Fruit fly (Drosophila melanogaster) whole organism, wandering third instar larva: Measurements from ENCODE around the gene Ir31a.

Experiments
- Abd-B ChIP-seq: fragments of >200 bp; optimal IDR thresholded peaks from 2 replicates; lab custom pipeline; 2017; ENCODE audit warnings: missing biosample characterization, missing genetic modification characterization
- CG32264 ChIP-seq: fragments of 200-800 bp; sonication (Bioruptor generic); optimal IDR thresholded peaks from 2 replicates; lab custom pipeline; 2016; ENCODE audit warnings: missing biosample characterization, missing genetic modification characterization
- CG9705 ChIP-seq: fragments of 200-800 bp; sonication (Bioruptor generic); optimal IDR thresholded peaks from 2 replicates; lab custom pipeline; 2018; ENCODE audit warnings: missing biosample characterization, mild to moderate bottlenecking, missing genetic modification characterization
- CrebA ChIP-seq: fragments of 200-800 bp; sonication (Bioruptor generic); optimal IDR thresholded peaks from 2 replicates; lab custom pipeline; 2016; ENCODE audit warnings: missing biosample characterization, mild to moderate bottlenecking, missing genetic modification characterization, borderline replicate concordance
- Dfd ChIP-seq: fragments of >200 bp; optimal IDR thresholded peaks from 2 replicates; lab custom pipeline; 2017; ENCODE audit warnings: missing biosample characterization, missing genetic modification characterization
- Dif ChIP-seq: fragments of 200-275, 200-300 bp; sonication (Bioruptor generic); optimal IDR thresholded peaks from 2 replicates; lab custom pipeline; 2018; ENCODE audit warnings: missing biosample characterization, missing genetic modification characterization; ENCODE audit not compliant: partially characterized antibody
- GATAd ChIP-seq: sonication (Bioruptor generic); optimal IDR thresholded peaks from 2 replicates; lab custom pipeline; 2016; ENCODE audit warnings: missing biosample characterization, missing genetic modification characterization
- HLH106 ChIP-seq: fragments of 200-800 bp; optimal IDR thresholded peaks from 3 replicates; lab custom pipeline; 2019; ENCODE audit warnings: missing biosample characterization, mild to moderate bottlenecking, missing genetic modification characterization, moderate library complexity
- Hnf4 ChIP-seq: fragments of 200-800 bp; sonication (Bioruptor generic); optimal IDR thresholded peaks from 2 replicates; lab custom pipeline; 2016; ENCODE audit warnings: missing biosample characterization, mild to moderate bottlenecking, missing genetic modification characterization
- Hr78 ChIP-seq: fragments of >200 bp; optimal IDR thresholded peaks from 2 replicates; lab custom pipeline; 2017; ENCODE audit warnings: missing biosample characterization, missing genetic modification characterization
- Hr83 ChIP-seq: fragments of 200-300 bp; sonication (Bioruptor generic); optimal IDR thresholded peaks from 2 replicates; lab custom pipeline; 2016; ENCODE audit warnings: missing biosample characterization, mild to moderate bottlenecking, missing genetic modification characterization, moderate library complexity; ENCODE audit not compliant: poor library complexity, severe bottlenecking
- Jra ChIP-seq: sonication (Bioruptor generic); optimal IDR thresholded peaks from 2 replicates; lab custom pipeline; 2016; ENCODE audit warnings: missing biosample characterization, missing genetic modification characterization
- Mio ChIP-seq: sonication (Bioruptor generic); optimal IDR thresholded peaks from 2 replicates; lab custom pipeline; 2016; ENCODE audit warnings: missing biosample characterization, missing genetic modification characterization
- Myc ChIP-seq: fragments of >200 bp; optimal IDR thresholded peaks from 2 replicates; lab custom pipeline; 2017
- N ChIP-seq: fragments of >200 bp; optimal IDR thresholded peaks from 2 replicates; lab custom pipeline; 2018; ENCODE audit warnings: missing biosample characterization, missing external identifiers, missing genetic modification characterization
- OdsH ChIP-seq: fragments of 200-800 bp; sonication (Bioruptor generic); optimal IDR thresholded peaks from 2 replicates; lab custom pipeline; 2016; ENCODE audit warnings: missing biosample characterization, mild to moderate bottlenecking, missing genetic modification characterization
- Rel ChIP-seq, 2 experiments: fragments of 200-800 bp; sonication (Bioruptor generic) in 1 of 2; optimal IDR thresholded peaks; 2 replicates in 1 of 2; 3 replicates in 1 of 2; lab custom pipeline; 2016 to 2019; ENCODE audit warnings: mild to moderate bottlenecking in 2 of 2, missing biosample characterization in 2 of 2, missing genetic modification characterization in 2 of 2, moderate library complexity in 1 of 2
- Sp1 ChIP-seq: fragments of 200-800 bp; sonication (Bioruptor generic); optimal IDR thresholded peaks from 3 replicates; lab custom pipeline; 2019; ENCODE audit warnings: missing biosample characterization, mild to moderate bottlenecking, missing genetic modification characterization, moderate library complexity
- Vsx2 ChIP-seq: fragments of 200-300, 225-300 bp; sonication (Bioruptor generic); optimal IDR thresholded peaks from 2 replicates; lab custom pipeline; 2018; ENCODE audit warnings: missing biosample characterization, missing genetic modification characterization; ENCODE audit not compliant: partially characterized antibody
- br ChIP-seq: fragments of 200-800 bp; sonication (Bioruptor generic); optimal IDR thresholded peaks from 2 replicates; lab custom pipeline; 2016; ENCODE audit warnings: missing biosample characterization, missing genetic modification characterization
- brk ChIP-seq: fragments of 200-800 bp; sonication (Bioruptor generic); optimal IDR thresholded peaks from 2 replicates; lab custom pipeline; 2016; ENCODE audit warnings: missing biosample characterization, mild to moderate bottlenecking, missing genetic modification characterization
- dl ChIP-seq, 2 experiments: fragments of 175-275, 200-275 bp in 1 of 2; fragments of 200-275 bp in 1 of 2; sonication (Bioruptor generic); optimal IDR thresholded peaks; lab custom pipeline; 2018; ENCODE audit warnings: mild to moderate bottlenecking in 2 of 2, missing biosample characterization in 2 of 2, missing genetic modification characterization in 2 of 2, moderate library complexity in 2 of 2; ENCODE audit not compliant: partially characterized antibody in 2 of 2, insufficient read depth in 1 of 2
- dmrt93B ChIP-seq: fragments of 200-800 bp; sonication (Bioruptor generic); optimal IDR thresholded peaks from 2 replicates; lab custom pipeline; 2018; ENCODE audit warnings: missing biosample characterization, mild to moderate bottlenecking, missing genetic modification characterization
- dsf ChIP-seq: sonication (Bioruptor generic); optimal IDR thresholded peaks from 2 replicates; lab custom pipeline; 2016; ENCODE audit warnings: missing biosample characterization, missing genetic modification characterization, borderline replicate concordance
- ey ChIP-seq: fragments of 200-800 bp; sonication (Bioruptor generic); optimal IDR thresholded peaks from 2 replicates; lab custom pipeline; 2016; ENCODE audit warnings: missing biosample characterization, missing genetic modification characterization
- foxo ChIP-seq, 2 experiments: fragments of 200-800 bp; sonication (Bioruptor generic); optimal IDR thresholded peaks; 2 replicates in 1 of 2; 3 replicates in 1 of 2; lab custom pipeline; 2016 to 2017; ENCODE audit warnings: missing biosample characterization in 2 of 2, missing genetic modification characterization in 2 of 2
- fru ChIP-seq: fragments of 200-800 bp; sonication (Bioruptor generic); optimal IDR thresholded peaks from 3 replicates; lab custom pipeline; 2016; ENCODE audit warnings: missing biosample characterization, mild to moderate bottlenecking, missing genetic modification characterization
- h ChIP-seq: fragments of 200-800 bp; sonication (Bioruptor generic); optimal IDR thresholded peaks from 3 replicates; lab custom pipeline; 2016; ENCODE audit warnings: missing biosample characterization, mild to moderate bottlenecking, missing genetic modification characterization
- jim ChIP-seq: fragments of 175-275, 200-325 bp; sonication (Bioruptor generic); optimal IDR thresholded peaks from 2 replicates; lab custom pipeline; 2016; ENCODE audit warnings: missing biosample characterization, mild to moderate bottlenecking, missing genetic modification characterization
- lola ChIP-seq: fragments of >200 bp; optimal IDR thresholded peaks from 2 replicates; lab custom pipeline; 2017; ENCODE audit warnings: missing biosample characterization, missing genetic modification characterization
- pan ChIP-seq: fragments of >200 bp; optimal IDR thresholded peaks from 2 replicates; lab custom pipeline; 2017
- psq ChIP-seq: fragments of 200-800 bp; sonication (Bioruptor generic); optimal IDR thresholded peaks from 3 replicates; lab custom pipeline; 2017; ENCODE audit warnings: missing biosample characterization, mild to moderate bottlenecking, missing genetic modification characterization, moderate library complexity
- rgr ChIP-seq: fragments of 200-800 bp; sonication (Bioruptor generic); optimal IDR thresholded peaks from 3 replicates; lab custom pipeline; 2016; ENCODE audit warnings: missing biosample characterization, mild to moderate bottlenecking, missing genetic modification characterization
- sage ChIP-seq: fragments of 200-800 bp; sonication (Bioruptor generic); optimal IDR thresholded peaks from 2 replicates; lab custom pipeline; 2016; ENCODE audit warnings: missing biosample characterization, mild to moderate bottlenecking, missing genetic modification characterization
- sv ChIP-seq: fragments of 200-800 bp; sonication (Bioruptor generic); optimal IDR thresholded peaks from 3 replicates; lab custom pipeline; 2016; ENCODE audit warnings: missing biosample characterization, missing genetic modification characterization
- tai ChIP-seq: sonication (Bioruptor generic); optimal IDR thresholded peaks from 2 replicates; lab custom pipeline; 2016; ENCODE audit warnings: missing biosample characterization, missing genetic modification characterization
- usp ChIP-seq: fragments of >200 bp; optimal IDR thresholded peaks from 2 replicates; lab custom pipeline; 2017; ENCODE audit warnings: missing biosample characterization, missing genetic modification characterization
- woc ChIP-seq: sonication (Bioruptor generic); optimal IDR thresholded peaks from 2 replicates; lab custom pipeline; 2016; ENCODE audit warnings: missing biosample characterization, mild to moderate bottlenecking, missing genetic modification characterization

The Ir31a gene

DNA sequence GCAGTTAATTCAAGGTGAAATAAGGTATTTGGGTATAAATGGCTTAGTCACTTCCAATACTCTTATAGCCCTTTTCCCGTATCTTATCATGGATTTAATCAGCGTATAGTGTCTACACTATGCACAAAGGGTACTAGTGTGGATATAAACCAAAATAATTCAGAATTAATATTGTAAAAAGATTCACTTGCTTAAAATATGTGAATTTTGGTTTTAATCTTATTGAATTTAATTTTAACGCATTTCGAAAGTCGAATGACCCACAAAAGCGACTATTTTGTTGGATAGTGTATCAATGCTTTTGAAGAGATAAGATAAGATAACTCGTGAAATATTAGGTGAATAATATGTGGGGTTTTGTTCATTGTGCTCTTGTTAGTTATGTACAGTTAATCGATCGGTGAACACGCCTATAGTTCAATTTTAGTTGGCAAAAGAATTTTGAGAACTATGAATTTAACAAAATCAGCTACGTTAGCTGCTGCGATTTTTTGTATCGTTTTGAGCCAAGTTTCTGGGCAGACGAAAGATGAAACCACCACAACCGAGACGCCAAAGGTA is 23.4 kb upstream of the Ir31a start, which contains the start of gene CG5096 (continued):
- TF ChIP-seq dl (GFP tag; optimal IDR thresholded peaks at IDR 0.05; lab: Kevin White, UChicago; ENCODE audit: insufficient read depth in 1 of 2, partially characterized antibody in 2 of 2): no peak
- no peak for TF ChIP-seq CrebA (GFP tag; lab: Kevin White, UChicago)
- no peak for TF ChIP-seq Rel (GFP tag; optimal IDR thresholded peaks at IDR 0.05; lab: Kevin White, UChicago)
- TF ChIP-seq Rel (tag; optimal IDR thresholded peaks at IDR 0.05; lab: Kevin White, UChicago): peak; percentile 96
- peak; percentile 80 for TF ChIP-seq Sp1 (GFP tag; lab: Kevin White, UChicago)
- peak; percentile 49 to 87 for TF ChIP-seq foxo (GFP tag; optimal IDR thresholded peaks at IDR 0.05; lab: Kevin White, UChicago)
- peak; percentile 38 for TF ChIP-seq sage
- peak; percentile 33 for TF ChIP-seq CG32264 (GFP tag; lab: Kevin White, UChicago)
- TF ChIP-seq brk: peak; percentile 69
- peak; percentile 91 for TF ChIP-seq h
- peak; percentile 80 for TF ChIP-seq ey (GFP tag; lab: Kevin White, UChicago)
- TF ChIP-seq Vsx2: no peak
- TF ChIP-seq, all 38 proteins: peak for 19

DNA sequence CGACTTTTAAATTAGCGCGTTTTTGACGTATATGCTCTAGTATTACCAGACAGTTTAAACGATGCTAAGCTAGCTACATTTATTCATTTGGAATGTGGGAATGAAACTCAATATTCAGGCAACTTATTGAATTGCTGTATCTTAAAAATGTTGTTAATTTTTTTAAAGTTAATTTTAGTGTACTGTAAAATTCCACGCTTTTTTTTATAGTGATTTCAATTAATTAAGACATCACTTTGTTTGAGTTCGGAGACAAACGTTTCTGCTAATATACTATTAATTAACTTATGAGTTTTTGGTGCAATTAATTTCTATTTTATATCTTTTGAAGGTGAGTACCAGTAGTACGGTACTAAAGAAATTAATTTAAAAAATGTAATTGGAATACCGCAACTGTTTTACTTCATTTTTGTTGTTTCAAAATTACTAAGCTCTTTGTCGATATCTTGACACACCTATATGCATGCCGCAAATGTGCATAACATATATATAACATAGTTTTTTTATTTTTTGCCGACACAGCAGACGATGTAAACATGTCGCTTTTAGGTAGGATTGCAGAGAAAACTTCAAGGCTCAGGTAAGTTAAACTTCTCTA is 19.1 kb upstream of the Ir31a start, which contains the start of the genes Cdk1 and mRpS7:
Cdk1 (minus strand) TSS at position 55 of the 598 bp plus-strand sequence.
mRpS7 (plus strand) TSS at position 455 of the 598 bp plus-strand sequence.
- TF ChIP-seq dl (GFP tag; optimal IDR thresholded peaks at IDR 0.05; lab: Kevin White, UChicago; ENCODE audit: insufficient read depth in 1 of 2, partially characterized antibody in 2 of 2): no peak
- TF ChIP-seq lola (GFP tag; lab: Kevin White, UChicago): no peak
- no peak for TF ChIP-seq usp (GFP tag; lab: Kevin White, UChicago)
- peak; percentile 27 for TF ChIP-seq psq (GFP tag; lab: Kevin White, UChicago)
- no peak for TF ChIP-seq Dfd (GFP tag; lab: Kevin White, UChicago)
- TF ChIP-seq Hr83 (GFP tag; lab: Kevin White, UChicago): no peak
- TF ChIP-seq CG9705: no peak
- TF ChIP-seq sv (GFP tag; lab: Kevin White, UChicago): peak; percentile 43
- TF ChIP-seq GATAd (GFP tag; lab: Kevin White, UChicago): no peak
- TF ChIP-seq fru (GFP tag; lab: Kevin White, UChicago): peak; percentile 49
- TF ChIP-seq Hnf4 (GFP tag; lab: Kevin White, UChicago): peak; percentile 49
- no peak for TF ChIP-seq Hr78
- TF ChIP-seq woc (GFP tag; lab: Kevin White, UChicago): peak; percentile 76
- no peak for TF ChIP-seq Mio (GFP tag; lab: Kevin White, UChicago)
- TF ChIP-seq Jra: peak; percentile 43
- TF ChIP-seq OdsH (GFP tag; lab: Kevin White, UChicago): peak; percentile 4
- no peak for TF ChIP-seq Vsx2
- TF ChIP-seq HLH106 (tag; lab: Kevin White, UChicago): peak; percentile 59
- peak; percentile 9 for TF ChIP-seq Myc (lab: Kevin White, UChicago)
- TF ChIP-seq pan: no peak
- peak in 1 of 2 experiments; percentile 61 for TF ChIP-seq foxo (GFP tag; optimal IDR thresholded peaks at IDR 0.05; lab: Kevin White, UChicago)
- no peak for TF ChIP-seq CrebA (GFP tag; lab: Kevin White, UChicago)
- TF ChIP-seq dsf (GFP tag; lab: Kevin White, UChicago): no peak
- no peak for TF ChIP-seq Dif
- no peak for TF ChIP-seq CG32264 (GFP tag; lab: Kevin White, UChicago)
- no peak for TF ChIP-seq N
- TF ChIP-seq h: peak; percentile 44
- TF ChIP-seq br (GFP tag; lab: Kevin White, UChicago): no peak
- TF ChIP-seq Abd-B (GFP tag; lab: Kevin White, UChicago): no peak
- TF ChIP-seq rgr (GFP tag; lab: Kevin White, UChicago): peak; percentile 2
- TF ChIP-seq tai (GFP tag; lab: Kevin White, UChicago): peak; percentile 47
- TF ChIP-seq Rel (GFP tag; optimal IDR thresholded peaks at IDR 0.05; lab: Kevin White, UChicago): no peak
- TF ChIP-seq Rel (tag; optimal IDR thresholded peaks at IDR 0.05; lab: Kevin White, UChicago): no peak
- TF ChIP-seq brk: peak; percentile 30
- peak; percentile 28 for TF ChIP-seq ey (GFP tag; lab: Kevin White, UChicago)
- TF ChIP-seq dmrt93B (GFP tag; lab: Kevin White, UChicago): no peak
- TF ChIP-seq jim (GFP tag; lab: Kevin White, UChicago): no peak
- TF ChIP-seq Sp1 (GFP tag; lab: Kevin White, UChicago): peak; percentile 55
- peak; percentile 3 for TF ChIP-seq sage
- TF ChIP-seq, all 38 proteins: peak for 17
